Worm (Caenorhabditis elegans) whole organism, young adult: ENCODE data around the gene Y59E1A.4.

Source experiments
- F23B12.7 ChIP-seq: sonication (generic microtip); optimal IDR thresholded peaks from 2 replicates; lab custom pipeline; 2017; ENCODE audit warnings: missing genetic modification characterization, mild to moderate bottlenecking, missing compliant biosample characterization, antibody characterized with exemption, moderate library complexity; ENCODE audit not compliant: insufficient read depth
- Y53G8AR.9 ChIP-seq: fragments of 200-800 bp; sonication (Bioruptor generic); conservative IDR thresholded peaks from 2 replicates; pipeline ENCODE4 v1.3.6; 2022; ENCODE audit warnings: missing genetic modification reagents, missing genetic modification characterization, missing compliant biosample characterization
- attf-6 ChIP-seq: fragments of 200-800 bp; sonication (Bioruptor generic); IDR thresholded peaks from 2 replicates; pipeline ENCODE4 v1.3.6; 2022; ENCODE audit warnings: missing genetic modification reagents, missing genetic modification characterization, missing compliant biosample characterization
- ceh-27 ChIP-seq: fragments of 200-800 bp; sonication (Bioruptor generic); optimal IDR thresholded peaks from 2 replicates; lab custom pipeline; 2018; ENCODE audit warnings: mild to moderate bottlenecking, missing genetic modification characterization, moderate library complexity, missing compliant biosample characterization
- ceh-91 ChIP-seq: fragments of 200-800 bp; sonication (Bioruptor generic); IDR thresholded peaks from 2 replicates; pipeline ENCODE4 v1.3.6; 2022; ENCODE audit warnings: missing genetic modification reagents, missing genetic modification characterization, missing compliant biosample characterization
- dpff-1 ChIP-seq: sonication (generic microtip); optimal IDR thresholded peaks from 2 replicates; lab custom pipeline; 2017; ENCODE audit warnings: mild to moderate bottlenecking, missing genetic modification characterization, missing compliant biosample characterization
- ets-4 ChIP-seq: fragments of 200-800 bp; sonication (Bioruptor generic); optimal IDR thresholded peaks from 2 replicates; lab custom pipeline; 2018; ENCODE audit warnings: mild to moderate bottlenecking, missing genetic modification characterization, missing compliant biosample characterization
- lin-35 ChIP-seq, 3 experiments: fragments of 150-350 bp in 2 of 3; sonication (generic microtip) in 1 of 3; optimal IDR thresholded peaks; 2 replicates each; lab custom pipeline; 2014 to 2018; ENCODE audit warnings: missing biosample characterization in 3 of 3, missing genetic modification characterization in 3 of 3, missing genetic modification reagents in 3 of 3
- pha-4 ChIP-seq: fragments of 150-350 bp; sonication (generic microtip); optimal IDR thresholded peaks from 2 replicates; lab custom pipeline; 2014; ENCODE audit warnings: missing biosample characterization, missing genetic modification reagents, missing genetic modification characterization
- rpc-1 ChIP-seq, 2 experiments: fragments of 150-350 bp in 1 of 2; sonication (generic microtip) in 1 of 2; optimal IDR thresholded peaks; 2 replicates each; lab custom pipeline; 2014 to 2018; ENCODE audit warnings: missing biosample characterization in 1 of 2, missing genetic modification characterization in 1 of 2, missing genetic modification reagents in 1 of 2, missing genotype in 1 of 2

DNA sequence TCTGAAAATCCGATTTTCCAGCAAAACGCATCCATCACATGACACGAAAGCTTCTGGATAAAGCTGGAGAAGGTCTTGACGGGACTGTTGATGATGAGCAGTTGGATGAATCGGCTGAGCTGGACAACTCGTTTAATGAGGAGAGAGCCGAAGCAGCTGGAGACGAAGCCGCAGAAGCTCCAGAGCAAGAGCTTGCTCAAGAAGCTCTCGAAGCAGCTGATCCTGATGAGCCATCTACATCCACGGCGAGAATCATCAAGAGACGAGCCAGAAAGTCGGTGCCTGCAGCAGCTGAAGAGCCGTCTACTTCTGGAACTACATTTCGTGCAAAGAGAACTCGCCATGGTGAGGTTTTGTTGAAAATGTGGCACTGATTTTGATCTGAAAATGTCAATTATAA lies 24.6 kb upstream of the Y59E1A.4 start:
- TF ChIP-seq F23B12.7 (tag; lab: Kevin White, UChicago) (no peak), attf-6 (GFP tag; lab: Robert Waterston, UW) (no peak), dpff-1 (tag; lab: Kevin White, UChicago) (no peak), Y53G8AR.9 (GFP tag; lab: Robert Waterston, UW) (no peak), ets-4 (GFP tag; lab: Kevin White, UChicago) (no peak), ceh-27 (GFP tag; lab: Kevin White, UChicago) (no peak), pha-4 (no peak), rpc-1 (optimal IDR thresholded peaks at IDR 0.05; lab: Kevin White, UChicago) (no peak), rpc-1 (tag; optimal IDR thresholded peaks at IDR 0.05; lab: Kevin White, UChicago) (no peak), ceh-91 (GFP tag; lab: Robert Waterston, UW) (no peak), lin-35 (GFP tag; optimal IDR thresholded peaks at IDR 0.05; lab: Kevin White, UChicago) (no peak)
